Fruit fly (Drosophila melanogaster) whole organism, embryonic: Measurements from ENCODE around the gene CG6972.
A peak's percentile ranks its signal among the peaks of the same experiment; 100 is the strongest.

ENCODE experiments used
- Bgb ChIP-seq: fragments of 200-800 bp; sonication (Bioruptor generic); IDR thresholded peaks from 2 replicates; pipeline ENCODE4 v1.3.6; 2022; ENCODE audit warnings: missing biosample characterization, missing genetic modification characterization; ENCODE audit not compliant: partially characterized antibody
- CG11504 ChIP-seq: fragments of 200-800 bp; sonication (Bioruptor generic); optimal IDR thresholded peaks from 3 replicates; lab custom pipeline; 2019; ENCODE audit warnings: missing biosample characterization, mild to moderate bottlenecking, missing genetic modification characterization, moderate library complexity
- CG11695 ChIP-seq: fragments of 200-800 bp; sonication (Bioruptor generic); IDR thresholded peaks from 3 replicates; pipeline ENCODE4 v1.3.6; 2022; ENCODE audit warnings: missing biosample characterization, missing genetic modification characterization
- CG11696 ChIP-seq: fragments of 200-800 bp; sonication (Bioruptor generic); IDR thresholded peaks from 2 replicates; pipeline ENCODE4 v1.3.6; 2022; ENCODE audit warnings: missing biosample characterization, missing genetic modification characterization
- CG12659 ChIP-seq: fragments of 200-800 bp; sonication (Bioruptor generic); optimal IDR thresholded peaks from 3 replicates; lab custom pipeline; 2017; ENCODE audit warnings: mild to moderate bottlenecking, missing biosample characterization, missing genetic modification reagents, missing genetic modification characterization
- CG13624 ChIP-seq: fragments of 200-800 bp; sonication (Bioruptor generic); optimal IDR thresholded peaks from 2 replicates; lab custom pipeline; 2016; ENCODE audit warnings: missing biosample characterization, missing genetic modification characterization
- CG13775 ChIP-seq: fragments of 200-800 bp; sonication (Bioruptor generic); optimal IDR thresholded peaks from 3 replicates; lab custom pipeline; 2017; ENCODE audit warnings: missing biosample characterization, mild to moderate bottlenecking, missing genetic modification characterization
- CG14710 ChIP-seq: fragments of 200-800 bp; sonication (Bioruptor generic); optimal IDR thresholded peaks from 3 replicates; lab custom pipeline; 2019; ENCODE audit warnings: missing biosample characterization, mild to moderate bottlenecking, missing genetic modification characterization, moderate library complexity
- CG15073 ChIP-seq: fragments of 200-800 bp; sonication (Bioruptor generic); optimal IDR thresholded peaks from 2 replicates; lab custom pipeline; 2016; ENCODE audit warnings: missing biosample characterization, missing genetic modification characterization
- CG15269 ChIP-seq: fragments of 200-800 bp; sonication (Bioruptor generic); optimal IDR thresholded peaks from 2 replicates; lab custom pipeline; 2018; ENCODE audit warnings: missing biosample characterization, mild to moderate bottlenecking, missing genetic modification characterization, moderate library complexity
- CG2202 ChIP-seq: fragments of 200-800 bp; sonication (Bioruptor generic); optimal IDR thresholded peaks from 2 replicates; lab custom pipeline; 2018; ENCODE audit warnings: missing biosample characterization, mild to moderate bottlenecking, missing genetic modification characterization
- CG2889 ChIP-seq: fragments of 200-800 bp; sonication (Bioruptor generic); IDR thresholded peaks from 3 replicates; pipeline ENCODE4 v1.3.6; 2022; ENCODE audit warnings: missing biosample characterization, missing genetic modification characterization
- CG31388 ChIP-seq: fragments of 200-800 bp; sonication (Bioruptor generic); optimal IDR thresholded peaks from 2 replicates; lab custom pipeline; 2016; ENCODE audit warnings: missing biosample characterization, missing genetic modification characterization
- CG31441 ChIP-seq: fragments of 200-800 bp; sonication (Bioruptor generic); IDR thresholded peaks from 2 replicates; pipeline ENCODE4 v1.3.6; 2022; ENCODE audit warnings: missing biosample characterization, missing genetic modification characterization
- CG32532 ChIP-seq: fragments of 200-800 bp; sonication (Bioruptor generic); IDR thresholded peaks from 2 replicates; pipeline ENCODE4 v1.3.6; 2022; ENCODE audit warnings: missing biosample characterization, missing genetic modification characterization
- CG3281 ChIP-seq: fragments of 200-800 bp; sonication (Bioruptor generic); optimal IDR thresholded peaks from 3 replicates; lab custom pipeline; 2017; ENCODE audit warnings: missing biosample characterization, mild to moderate bottlenecking, missing genetic modification characterization
- CG3726 ChIP-seq: fragments of 200-800 bp; sonication (Bioruptor generic); IDR thresholded peaks from 3 replicates; pipeline ENCODE4, ENCODE4 v1.3.6; 2022; ENCODE audit warnings: missing biosample characterization, missing genetic modification characterization
- CG4360 ChIP-seq: fragments of 200-800 bp; sonication (Bioruptor generic); IDR thresholded peaks from 2 replicates; pipeline ENCODE4 v1.3.6; 2022; ENCODE audit warnings: missing biosample characterization, missing genetic modification characterization
- CG5180 ChIP-seq: fragments of 200-800 bp; sonication (Bioruptor generic); optimal IDR thresholded peaks from 3 replicates; lab custom pipeline; 2017; ENCODE audit warnings: missing biosample characterization, missing genetic modification characterization, mild to moderate bottlenecking, moderate library complexity, missing genetic modification reagents
- CG6175 ChIP-seq: fragments of 200-800 bp; sonication (Bioruptor generic); IDR thresholded peaks from 3 replicates; pipeline ENCODE4 v1.3.6; 2022; ENCODE audit warnings: missing biosample characterization, missing genetic modification characterization
- CG7963 ChIP-seq: fragments of 200-800 bp; sonication (Bioruptor generic); IDR thresholded peaks from 3 replicates; pipeline ENCODE4 v1.3.6; 2022; ENCODE audit warnings: missing biosample characterization, missing genetic modification characterization; ENCODE audit not compliant: partially characterized antibody
- CG8388 ChIP-seq: fragments of 200-800 bp; sonication (Bioruptor generic); optimal IDR thresholded peaks from 2 replicates; lab custom pipeline; 2019; ENCODE audit warnings: missing biosample characterization, mild to moderate bottlenecking, missing genetic modification characterization, moderate library complexity
- CHES-1-like ChIP-seq: fragments of 200-800 bp; sonication (Bioruptor generic); optimal IDR thresholded peaks from 2 replicates; lab custom pipeline; 2016; ENCODE audit warnings: missing biosample characterization, missing genetic modification characterization
- Camta ChIP-seq: fragments of 200-800 bp; sonication (Bioruptor generic); optimal IDR thresholded peaks from 2 replicates; lab custom pipeline; 2016; ENCODE audit warnings: missing biosample characterization, missing genetic modification characterization
- Deaf1 ChIP-seq: fragments of 200-800 bp; optimal IDR thresholded peaks from 3 replicates; lab custom pipeline; 2019; ENCODE audit warnings: missing biosample characterization, mild to moderate bottlenecking, missing genetic modification characterization, moderate library complexity
- Ets65A ChIP-seq: fragments of 200-800 bp; sonication (Bioruptor generic); peaks from one replicate; lab custom pipeline; 2016; ENCODE audit warnings: missing biosample characterization, missing genetic modification characterization
- HLH4C ChIP-seq: fragments of 200-800 bp; sonication (Bioruptor generic); IDR thresholded peaks from 3 replicates; pipeline ENCODE4 v1.3.6; 2022; ENCODE audit warnings: missing biosample characterization, missing genetic modification characterization; ENCODE audit not compliant: partially characterized antibody
- Oli ChIP-seq: fragments of 200-800 bp; sonication (Bioruptor generic); optimal IDR thresholded peaks from 2 replicates; lab custom pipeline; 2018; ENCODE audit warnings: missing biosample characterization, mild to moderate bottlenecking, missing genetic modification characterization, moderate library complexity
- Optix ChIP-seq: fragments of 200-800 bp; sonication (Bioruptor generic); IDR thresholded peaks from 3 replicates; pipeline ENCODE4 v1.3.6; 2022; ENCODE audit warnings: missing biosample characterization, missing genetic modification characterization
- Sin3A ChIP-seq: fragments of >200 bp; optimal IDR thresholded peaks from 2 replicates; lab custom pipeline; 2018
- ash1 ChIP-seq: fragments of 200-800 bp; sonication (Bioruptor generic); optimal IDR thresholded peaks from 2 replicates; lab custom pipeline; 2018; ENCODE audit warnings: missing biosample characterization, mild to moderate bottlenecking, missing genetic modification characterization
- br ChIP-seq: fragments of >200 bp; optimal IDR thresholded peaks from 2 replicates; lab custom pipeline; 2017
- crc ChIP-seq: fragments of 200-800 bp; sonication (Bioruptor generic); optimal IDR thresholded peaks from 2 replicates; lab custom pipeline; 2016; ENCODE audit warnings: missing biosample characterization, missing genetic modification characterization
- crol ChIP-seq: fragments of 200-800 bp; sonication (Bioruptor generic); IDR thresholded peaks from 2 replicates; pipeline ENCODE4 v1.3.6; 2022; ENCODE audit warnings: missing biosample characterization, missing genetic modification characterization
- crp ChIP-seq, 2 experiments: fragments of 200-800 bp; sonication (Bioruptor generic); optimal IDR thresholded peaks; 2 replicates in 1 of 2; 3 replicates in 1 of 2; lab custom pipeline; 2017; ENCODE audit warnings: missing biosample characterization in 2 of 2, missing genetic modification characterization in 2 of 2, mild to moderate bottlenecking in 1 of 2, moderate library complexity in 1 of 2
- en ChIP-seq: fragments of 200-800 bp; sonication (Bioruptor generic); optimal IDR thresholded peaks from 2 replicates; lab custom pipeline; 2016; ENCODE audit warnings: missing biosample characterization, missing genetic modification characterization
- ham ChIP-seq: fragments of 200-800 bp; sonication (Bioruptor generic); IDR thresholded peaks from 2 replicates; pipeline ENCODE4 v1.3.6; 2022; ENCODE audit warnings: missing biosample characterization, missing genetic modification characterization
- hbn ChIP-seq: fragments of 200-800 bp; sonication (Bioruptor generic); IDR thresholded peaks from 2 replicates; pipeline ENCODE4 v1.3.6; 2022; ENCODE audit warnings: missing biosample characterization, missing genetic modification characterization; ENCODE audit not compliant: partially characterized antibody
- lbe ChIP-seq: fragments of 200-800 bp; sonication (Bioruptor generic); optimal IDR thresholded peaks from 2 replicates; lab custom pipeline; 2016; ENCODE audit warnings: missing biosample characterization, mild to moderate bottlenecking, missing genetic modification characterization
- lilli ChIP-seq: fragments of 200-800 bp; sonication (Bioruptor generic); optimal IDR thresholded peaks from 3 replicates; lab custom pipeline; 2016; ENCODE audit warnings: missing biosample characterization, missing genetic modification characterization
- mam ChIP-seq: fragments of 200-800 bp; sonication (Bioruptor generic); optimal IDR thresholded peaks from 3 replicates; lab custom pipeline; 2016; ENCODE audit warnings: missing biosample characterization, missing genetic modification characterization
- odd ChIP-seq: fragments of 200-800 bp; sonication (Bioruptor generic); optimal IDR thresholded peaks from 2 replicates; lab custom pipeline; 2017; ENCODE audit warnings: missing biosample characterization, mild to moderate bottlenecking, missing genetic modification characterization
- org-1 ChIP-seq: fragments of 200-800 bp; sonication (Bioruptor generic); optimal IDR thresholded peaks from 2 replicates; lab custom pipeline; 2017; ENCODE audit warnings: missing biosample characterization, missing genetic modification characterization
- phol ChIP-seq: fragments of 200-800 bp; sonication (Bioruptor generic); optimal IDR thresholded peaks from 3 replicates; lab custom pipeline; 2018; ENCODE audit warnings: missing biosample characterization, mild to moderate bottlenecking, missing genetic modification characterization, moderate library complexity
- pzg ChIP-seq: fragments of 200-800 bp; sonication (Bioruptor generic); optimal IDR thresholded peaks from 3 replicates; lab custom pipeline; 2018; ENCODE audit warnings: missing biosample characterization, mild to moderate bottlenecking, missing genetic modification characterization, moderate library complexity
- rib ChIP-seq: fragments of 200-800 bp; sonication (Bioruptor generic); IDR thresholded peaks from 2 replicates; pipeline ENCODE4 v1.3.6; 2022; ENCODE audit warnings: missing biosample characterization, missing genetic modification characterization
- sd ChIP-seq: fragments of 200-800 bp; sonication (Bioruptor generic); optimal IDR thresholded peaks from 3 replicates; lab custom pipeline; 2018; ENCODE audit warnings: missing biosample characterization, mild to moderate bottlenecking, missing genetic modification characterization, moderate library complexity
- slbo ChIP-seq: fragments of 200-800 bp; sonication (Bioruptor generic); IDR thresholded peaks from 2 replicates; pipeline ENCODE4 v1.3.6; 2022; ENCODE audit warnings: missing biosample characterization, missing genetic modification characterization
- sna ChIP-seq: fragments of 200-800 bp; sonication (Bioruptor generic); IDR thresholded peaks from 2 replicates; pipeline ENCODE4 v1.3.6; 2022; ENCODE audit warnings: missing biosample characterization, missing genetic modification characterization; ENCODE audit not compliant: partially characterized antibody
- tll ChIP-seq, 2 experiments: fragments of 200-800 bp in 1 of 2; fragments of >200 bp in 1 of 2; sonication (Bioruptor generic) in 1 of 2; optimal IDR thresholded peaks; 2 replicates each; lab custom pipeline; 2017 to 2019; ENCODE audit warnings: missing biosample characterization in 2 of 2, missing genetic modification characterization in 2 of 2, mild to moderate bottlenecking in 1 of 2, moderate library complexity in 1 of 2
- usp ChIP-seq: fragments of >200 bp; optimal IDR thresholded peaks from 2 replicates; lab custom pipeline; 2017; ENCODE audit warnings: missing biosample characterization, missing genetic modification characterization
- z ChIP-seq: fragments of 200-800 bp; sonication (Bioruptor generic); IDR thresholded peaks from 3 replicates; pipeline ENCODE4 v1.3.6; 2022; ENCODE audit warnings: missing biosample characterization, missing genetic modification characterization

CG6972 gene

dm6 chr3R:22745432-22745831 is 43.6 kb downstream of the CG6972 start, which contains the start of the genes vret and HP1c (continued):
- TF ChIP-seq phol (peak; percentile 23), crp (GFP tag; optimal IDR thresholded peaks at IDR 0.05; lab: Kevin White, UChicago) (peak in 1 of 2 experiments; percentile 52), CG3281 (GFP tag; lab: Kevin White, UChicago) (no peak), sna (GFP tag; lab: Robert Waterston, UW) (0 out of 2 replicates have a peak, but pooled peaks have one; percentile 30), crol (GFP tag; lab: Robert Waterston, UW) (no peak), usp (GFP tag; lab: Kevin White, UChicago) (no peak), lbe (GFP tag; lab: Kevin White, UChicago) (no peak), CG32532 (no peak), CG2889 (no peak), Camta (no peak), Optix (GFP tag; lab: Robert Waterston, UW) (no peak), rib (GFP tag; lab: Robert Waterston, UW) (no peak), Sin3A (lab: Kevin White, UChicago) (peak; percentile 61), CG11696 (GFP tag; lab: Robert Waterston, UW) (no peak), tll (GFP tag; optimal IDR thresholded peaks at IDR 0.05; lab: Kevin White, UChicago) (no peak), CG31441 (no peak), Bgb (GFP tag; lab: Robert Waterston, UW) (0 out of 2 replicates have a peak, but pooled peaks have one; percentile 10), Deaf1 (no peak), CG13775 (no peak), org-1 (GFP tag; lab: Kevin White, UChicago) (no peak), Oli (tag; lab: Kevin White, UChicago) (no peak), CG3726 (GFP tag; lab: Robert Waterston, UW) (no peak), lilli (GFP tag; lab: Kevin White, UChicago) (no peak), hbn (GFP tag; lab: Robert Waterston, UW) (no peak), CG12659 (GFP tag; lab: Kevin White, UChicago) (peak; percentile 40), slbo (no peak), CG6175 (no peak), sd (tag; lab: Kevin White, UChicago) (no peak), CG2202 (tag; lab: Kevin White, UChicago) (no peak), CHES-1-like (GFP tag; lab: Kevin White, UChicago) (peak; percentile 5), CG31388 (GFP tag; lab: Kevin White, UChicago) (no peak), CG7963 (GFP tag; lab: Robert Waterston, UW) (0 out of 3 replicates have a peak, but pooled peaks have one; percentile 13), HLH4C (GFP tag; lab: Robert Waterston, UW) (no peak), ham (GFP tag; lab: Robert Waterston, UW) (no peak), crc (no peak), CG11504 (tag; lab: Kevin White, UChicago) (no peak), mam (GFP tag; lab: Kevin White, UChicago) (no peak), CG15269 (no peak), pzg (GFP tag; lab: Kevin White, UChicago) (peak; percentile 78), Ets65A (GFP tag; lab: Kevin White, UChicago) (peak; percentile 84), CG11695 (GFP tag; lab: Robert Waterston, UW) (no peak), CG15073 (no peak), CG5180 (GFP tag; lab: Kevin White, UChicago) (no peak), CG13624 (GFP tag; lab: Kevin White, UChicago) (no peak), z (GFP tag; lab: Robert Waterston, UW) (no peak), CG14710 (tag; lab: Kevin White, UChicago) (peak; percentile 95), CG4360 (GFP tag; lab: Robert Waterston, UW) (no peak), odd (no peak), ash1 (no peak), en (GFP tag; lab: Kevin White, UChicago) (no peak), CG8388 (GFP tag; lab: Kevin White, UChicago) (no peak), br (lab: Kevin White, UChicago) (no peak)
